Fruit fly (Drosophila melanogaster) whole organism, embryonic: ENCODE results near the gene Jhbp14.

Source experiments
- Ada2b ChIP-seq: fragments of 200-800 bp; sonication (Bioruptor generic); IDR thresholded peaks from 2 replicates; pipeline ENCODE4 v1.3.6; 2022; ENCODE audit warnings: missing biosample characterization, missing genetic modification characterization
- CG10267 ChIP-seq: fragments of 200-800 bp; sonication (Bioruptor generic); optimal IDR thresholded peaks from 2 replicates; lab custom pipeline; 2018; ENCODE audit warnings: missing biosample characterization, mild to moderate bottlenecking, missing genetic modification characterization, moderate library complexity
- CG10431 ChIP-seq: fragments of 200-800 bp; sonication (Bioruptor generic); optimal IDR thresholded peaks from 3 replicates; lab custom pipeline; 2018; ENCODE audit warnings: missing biosample characterization, mild to moderate bottlenecking, missing genetic modification characterization
- CG11696 ChIP-seq: fragments of 200-800 bp; sonication (Bioruptor generic); IDR thresholded peaks from 2 replicates; pipeline ENCODE4 v1.3.6; 2022; ENCODE audit warnings: missing biosample characterization, missing genetic modification characterization
- CG15479 ChIP-seq: fragments of 200-800 bp; sonication (Bioruptor generic); optimal IDR thresholded peaks from 3 replicates; lab custom pipeline; 2019; ENCODE audit warnings: missing biosample characterization, mild to moderate bottlenecking, missing genetic modification characterization, moderate library complexity
- CG15696 ChIP-seq: fragments of 200-800 bp; sonication (Bioruptor generic); optimal IDR thresholded peaks from 2 replicates; lab custom pipeline; 2019; ENCODE audit warnings: missing biosample characterization, mild to moderate bottlenecking, missing genetic modification characterization, moderate library complexity
- CG1832 ChIP-seq: fragments of 200-800 bp; sonication (Bioruptor generic); optimal IDR thresholded peaks from 2 replicates; lab custom pipeline; 2017; ENCODE audit warnings: missing biosample characterization, mild to moderate bottlenecking, missing genetic modification characterization, inconsistent platforms
- CG2120 ChIP-seq: fragments of 200-800 bp; sonication (Bioruptor generic); optimal IDR thresholded peaks from 3 replicates; lab custom pipeline; 2016; ENCODE audit warnings: missing biosample characterization, missing genetic modification characterization
- CG7556 ChIP-seq: fragments of 200-800 bp; sonication (Bioruptor generic); optimal IDR thresholded peaks from 2 replicates; lab custom pipeline; 2017; ENCODE audit warnings: missing biosample characterization, mild to moderate bottlenecking, missing genetic modification characterization
- CG9932 ChIP-seq: fragments of 200-800 bp; sonication (Bioruptor generic); IDR thresholded peaks from 2 replicates; pipeline ENCODE4 v1.3.6; 2022; ENCODE audit warnings: missing biosample characterization, missing genetic modification characterization
- Chrac-16 ChIP-seq: fragments of 200-800 bp; sonication (Bioruptor generic); optimal IDR thresholded peaks from 3 replicates; lab custom pipeline; 2016; ENCODE audit warnings: missing biosample characterization, missing genetic modification characterization
- D ChIP-seq, 2 experiments: fragments of 200-800 bp in 1 of 2; fragments of >200 bp in 1 of 2; sonication (Bioruptor generic) in 1 of 2; optimal IDR thresholded peaks; 2 replicates in 1 of 2; 3 replicates in 1 of 2; lab custom pipeline; 2017; ENCODE audit warnings: mild to moderate bottlenecking in 1 of 2, missing biosample characterization in 1 of 2, missing genetic modification characterization in 1 of 2, missing genetic modification reagents in 1 of 2
- Ets65A ChIP-seq: fragments of 200-800 bp; sonication (Bioruptor generic); peaks from one replicate; lab custom pipeline; 2016; ENCODE audit warnings: missing biosample characterization, missing genetic modification characterization
- HLHmδ ChIP-seq: fragments of 200-800 bp; sonication (Bioruptor generic); optimal IDR thresholded peaks from 2 replicates; lab custom pipeline; 2018; ENCODE audit warnings: missing biosample characterization, mild to moderate bottlenecking, missing genetic modification characterization, moderate library complexity
- Kr ChIP-seq: fragments of 200-800 bp; sonication (Bioruptor generic); optimal IDR thresholded peaks from 2 replicates; lab custom pipeline; 2017; ENCODE audit warnings: missing biosample characterization, mild to moderate bottlenecking, missing genetic modification characterization
- Meics ChIP-seq: fragments of 200-800 bp; sonication (Bioruptor generic); optimal IDR thresholded peaks from 2 replicates; lab custom pipeline; 2017; ENCODE audit warnings: missing biosample characterization, mild to moderate bottlenecking, missing genetic modification characterization
- Nf-YB ChIP-seq: fragments of 200-800 bp; sonication (Bioruptor generic); optimal IDR thresholded peaks from 3 replicates; lab custom pipeline; 2019; ENCODE audit warnings: missing biosample characterization, mild to moderate bottlenecking, missing genetic modification characterization, moderate library complexity
- Rx ChIP-seq: fragments of 200-800 bp; sonication (Bioruptor generic); IDR thresholded peaks from 2 replicates; pipeline ENCODE4 v1.3.6; 2022; ENCODE audit warnings: missing biosample characterization, missing genetic modification characterization
- Ssrp ChIP-seq: fragments of 200-800 bp; sonication (Bioruptor generic); optimal IDR thresholded peaks from 2 replicates; lab custom pipeline; 2018; ENCODE audit warnings: missing biosample characterization, mild to moderate bottlenecking, missing genetic modification characterization, moderate library complexity
- Stat92E ChIP-seq, 3 experiments: fragments of >200 bp in 2 of 3; fragments of 200-800 bp in 1 of 3; sonication (Bioruptor generic) in 1 of 3; optimal IDR thresholded peaks; 2 replicates each; lab custom pipeline; 2017 to 2019; ENCODE audit warnings: missing biosample characterization in 3 of 3, missing genetic modification characterization in 3 of 3, mild to moderate bottlenecking in 1 of 3, moderate library complexity in 1 of 3
- Trl ChIP-seq, 3 experiments: fragments of >200 bp in 2 of 3; fragments of 200-800 bp in 1 of 3; sonication (Bioruptor generic) in 1 of 3; optimal IDR thresholded peaks; 2 replicates in 1 of 3; 3 replicates in 2 of 3; lab custom pipeline; 2016 to 2017; ENCODE audit warnings: missing biosample characterization in 1 of 3, missing genetic modification characterization in 1 of 3
- YL-1 ChIP-seq: fragments of 200-800 bp; sonication (Bioruptor generic); optimal IDR thresholded peaks from 3 replicates; lab custom pipeline; 2017; ENCODE audit warnings: missing biosample characterization, mild to moderate bottlenecking, missing genetic modification characterization
- cad ChIP-seq: fragments of >200 bp; optimal IDR thresholded peaks from 2 replicates; lab custom pipeline; 2017; ENCODE audit warnings: missing biosample characterization, missing genetic modification characterization
- chinmo ChIP-seq: fragments of 200-800 bp; sonication (Bioruptor generic); IDR thresholded peaks from 4 replicates; pipeline ENCODE4 v1.3.6; 2022; ENCODE audit warnings: missing biosample characterization, missing genetic modification characterization; ENCODE audit not compliant: partially characterized antibody
- cwo ChIP-seq: fragments of 200-800 bp; sonication (Bioruptor generic); optimal IDR thresholded peaks from 3 replicates; lab custom pipeline; 2017; ENCODE audit warnings: missing biosample characterization, missing genetic modification characterization, mild to moderate bottlenecking, moderate library complexity, missing genetic modification reagents
- grn ChIP-seq: fragments of 200-800 bp; sonication (Bioruptor generic); optimal IDR thresholded peaks from 3 replicates; lab custom pipeline; 2017; ENCODE audit warnings: missing biosample characterization, missing genetic modification characterization
- gro ChIP-seq: fragments of 200-800 bp; sonication (Bioruptor generic); optimal IDR thresholded peaks from 2 replicates; lab custom pipeline; 2016; ENCODE audit warnings: missing biosample characterization, missing genetic modification characterization
- gsb-n ChIP-seq: fragments of 200-800 bp; sonication (Bioruptor generic); optimal IDR thresholded peaks from 3 replicates; lab custom pipeline; 2018; ENCODE audit warnings: missing biosample characterization, mild to moderate bottlenecking, missing genetic modification characterization
- gt ChIP-seq: fragments of 200-800 bp; sonication (Bioruptor generic); IDR thresholded peaks from 2 replicates; pipeline ENCODE4 v1.3.6; 2022; ENCODE audit warnings: missing biosample characterization, missing genetic modification characterization
- hkb ChIP-seq, 2 experiments: fragments of 200-800 bp in 1 of 2; fragments of >200 bp in 1 of 2; sonication (Bioruptor generic) in 1 of 2; IDR thresholded peaks in 1 of 2; optimal IDR thresholded peaks in 1 of 2; 2 replicates each; pipeline versions ENCODE4 v1.3.6 to Lab custom; 2017 to 2022; ENCODE audit warnings: missing biosample characterization in 1 of 2, missing genetic modification characterization in 1 of 2
- kay ChIP-seq: fragments of 200-800 bp; sonication (Bioruptor generic); optimal IDR thresholded peaks from 2 replicates; lab custom pipeline; 2016; ENCODE audit warnings: missing biosample characterization, missing genetic modification characterization
- ken ChIP-seq: fragments of 200-800 bp; sonication (Bioruptor generic); IDR thresholded peaks from 3 replicates; pipeline ENCODE4 v1.3.6; 2022; ENCODE audit warnings: missing biosample characterization, missing genetic modification characterization
- kni ChIP-seq: fragments of 200-800 bp; sonication (Bioruptor generic); optimal IDR thresholded peaks from 3 replicates; lab custom pipeline; 2017; ENCODE audit warnings: mild to moderate bottlenecking, missing biosample characterization, missing genetic modification reagents, missing genetic modification characterization
- pan ChIP-seq, 4 experiments: fragments of >200 bp in 3 of 4; fragments of 200-800 bp in 1 of 4; sonication (Bioruptor generic) in 1 of 4; optimal IDR thresholded peaks in 3 of 4; IDR thresholded peaks in 1 of 4; 2 replicates each; pipeline versions ENCODE4 v1.3.6 to Lab custom; 2017 to 2022; ENCODE audit warnings: missing biosample characterization in 2 of 4, missing genetic modification characterization in 2 of 4, mixed read lengths in 1 of 4
- peb ChIP-seq: fragments of 200-800 bp; sonication (Bioruptor generic); IDR thresholded peaks from 2 replicates; pipeline ENCODE4 v1.3.6; 2022; ENCODE audit warnings: missing biosample characterization, missing genetic modification characterization
- ranshi ChIP-seq: fragments of 200-800 bp; sonication (Bioruptor generic); IDR thresholded peaks from 2 replicates; pipeline ENCODE4 v1.3.6; 2022; ENCODE audit warnings: missing biosample characterization, missing genetic modification characterization
- tap ChIP-seq: fragments of 200-800 bp; optimal IDR thresholded peaks from 3 replicates; lab custom pipeline; 2019; ENCODE audit warnings: missing biosample characterization, mild to moderate bottlenecking, missing genetic modification characterization, moderate library complexity
- tll ChIP-seq, 2 experiments: fragments of 200-800 bp in 1 of 2; fragments of >200 bp in 1 of 2; sonication (Bioruptor generic) in 1 of 2; optimal IDR thresholded peaks; 2 replicates each; lab custom pipeline; 2017 to 2019; ENCODE audit warnings: missing biosample characterization in 2 of 2, missing genetic modification characterization in 2 of 2, mild to moderate bottlenecking in 1 of 2, moderate library complexity in 1 of 2
- twi ChIP-seq: fragments of 200-800 bp; optimal IDR thresholded peaks from 2 replicates; lab custom pipeline; 2019; ENCODE audit warnings: missing biosample characterization, mild to moderate bottlenecking, missing genetic modification characterization, moderate library complexity
- zen ChIP-seq: fragments of 200-800 bp; sonication (Bioruptor generic); optimal IDR thresholded peaks from 3 replicates; lab custom pipeline; 2018; ENCODE audit warnings: missing biosample characterization, mild to moderate bottlenecking, missing genetic modification characterization, moderate library complexity

Gene Jhbp14

DNA sequence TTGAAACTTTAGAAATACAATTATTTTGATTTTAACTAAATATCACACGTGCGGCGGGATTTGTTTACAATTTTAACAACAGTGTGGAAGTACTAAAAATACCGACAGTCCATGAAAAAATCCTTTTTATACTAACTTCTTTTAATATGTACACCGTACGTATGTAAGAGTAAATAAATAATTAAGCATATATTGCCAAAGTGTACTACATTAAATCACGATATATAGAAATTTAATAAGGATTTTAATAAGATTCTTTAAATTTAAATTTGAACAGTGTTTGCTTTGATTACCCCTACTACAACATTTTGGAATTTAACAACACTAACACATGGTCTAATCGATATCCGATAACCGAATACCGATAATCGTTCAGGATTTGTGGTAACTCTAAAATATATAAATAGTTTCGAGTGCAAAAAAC lies 14.1 kb upstream of the Jhbp14 start, which contains the start of the genes Ski6 and CG16812 (continued):
- TF ChIP-seq CG9932 (GFP tag; lab: Robert Waterston, UW) (peak; percentile 78), Nf-YB (GFP tag; lab: Kevin White, UChicago) (peak; percentile 47), tap (tag; lab: Kevin White, UChicago) (no peak), CG11696 (GFP tag; lab: Robert Waterston, UW) (0 out of 2 replicates have a peak, but pooled peaks have one; percentile 36), Meics (GFP tag; lab: Kevin White, UChicago) (peak; percentile 48), kay (GFP tag; lab: Kevin White, UChicago) (peak; percentile 52), ken (GFP tag; lab: Robert Waterston, UW) (peak; percentile 50; the same call in 1 of the 3 replicates), YL-1 (peak; percentile 66), Rx (GFP tag; lab: Robert Waterston, UW) (0 out of 2 replicates have a peak, but pooled peaks have one; percentile 41), Trl (optimal IDR thresholded peaks at IDR 0.05; lab: Kevin White, UChicago) (no peak), Trl (GFP tag; optimal IDR thresholded peaks at IDR 0.05; lab: Kevin White, UChicago) (peak; percentile 10), CG2120 (GFP tag; lab: Kevin White, UChicago) (peak; percentile 76), CG15696 (tag; lab: Kevin White, UChicago) (peak; percentile 73), Ada2b (GFP tag; lab: Robert Waterston, UW) (peak; percentile 47), gsb-n (tag; lab: Kevin White, UChicago) (peak; percentile 68), ranshi (peak; percentile 64), Ssrp (tag; lab: Kevin White, UChicago) (peak; percentile 56), peb (0 out of 2 replicates have a peak, but pooled peaks have one; percentile 12), hkb (optimal IDR thresholded peaks at IDR 0.05; lab: Kevin White, UChicago) (no peak), hkb (GFP tag; IDR thresholded peaks at IDR 0.05; lab: Robert Waterston, UW) (peak; percentile 69), CG1832 (no peak), CG10267 (tag; lab: Kevin White, UChicago) (peak; percentile 97), HLHmδ (GFP tag; lab: Kevin White, UChicago) (no peak), CG7556 (GFP tag; lab: Kevin White, UChicago) (peak; percentile 65)

DNA sequence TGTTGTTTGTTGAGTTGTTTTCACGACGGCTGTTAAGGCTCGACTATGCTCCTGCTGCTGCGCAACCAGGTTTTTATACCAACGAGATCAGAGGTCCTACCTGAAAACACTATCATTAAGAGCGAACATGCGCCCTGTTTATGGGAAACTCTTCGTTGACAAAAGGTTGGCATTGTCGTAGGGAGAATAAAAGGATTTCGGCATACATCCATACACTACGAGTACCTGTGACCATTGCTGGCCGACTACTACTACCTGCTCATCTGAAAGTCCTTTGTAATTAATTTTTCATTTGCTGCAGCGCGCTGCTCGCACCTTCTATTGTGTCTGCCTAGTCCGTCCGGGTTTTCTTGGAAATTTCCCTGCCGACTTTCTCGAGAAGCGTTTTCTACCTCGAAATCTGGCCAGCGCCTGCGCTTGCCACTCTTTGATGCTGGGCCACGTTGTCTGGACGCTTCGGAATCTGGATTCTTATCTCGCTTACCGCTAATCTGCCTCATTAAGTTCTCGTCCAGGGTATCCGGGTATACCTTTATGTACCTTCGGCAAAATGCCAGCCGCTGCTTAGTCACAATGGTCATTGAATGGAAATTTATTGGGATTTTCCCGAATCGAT lies 11.0 kb upstream of the Jhbp14 start, which contains the start of gene CG15480:
CG15480 (minus strand) TSS at position 51 of the 616 bp plus-strand sequence.
- TF ChIP-seq kni (GFP tag; lab: Kevin White, UChicago) = peak; percentile 49
- TF ChIP-seq tll (GFP tag; optimal IDR thresholded peaks at IDR 0.05; lab: Kevin White, UChicago) = peak in 1 of 2 experiments; percentile 96
- peak; percentile 78 for TF ChIP-seq cad (GFP tag; lab: Kevin White, UChicago)
- TF ChIP-seq CG15479 = peak; percentile 97
- TF ChIP-seq pan (optimal IDR thresholded peaks at IDR 0.05; lab: Kevin White, UChicago) = no peak
- TF ChIP-seq pan (GFP tag; optimal IDR thresholded peaks at IDR 0.05 in 1 of 2, IDR thresholded peaks at IDR 0.05 in 1 of 2) = no peak
- TF ChIP-seq grn = peak; percentile 67
- no peak for TF ChIP-seq Chrac-16 (GFP tag; lab: Kevin White, UChicago)
- peak in 1 of 3 experiments; percentile 91 for TF ChIP-seq Stat92E (GFP tag; optimal IDR thresholded peaks at IDR 0.05; lab: Kevin White, UChicago)
- peak; percentile 99 for TF ChIP-seq D (optimal IDR thresholded peaks at IDR 0.05; lab: Kevin White, UChicago)
- no peak for TF ChIP-seq D (GFP tag; optimal IDR thresholded peaks at IDR 0.05; lab: Kevin White, UChicago)
- peak; percentile 48 for TF ChIP-seq Ets65A
- TF ChIP-seq twi = peak; percentile 62
- TF ChIP-seq zen (tag; lab: Kevin White, UChicago) = peak; percentile 99
- TF ChIP-seq cwo (GFP tag; lab: Kevin White, UChicago) = no peak
- peak; percentile 90 for TF ChIP-seq Kr (GFP tag; lab: Kevin White, UChicago)
- 0 out of 4 replicates have a peak, but pooled peaks have one; percentile 5 for TF ChIP-seq chinmo (GFP tag; lab: Robert Waterston, UW)
- TF ChIP-seq gro (GFP tag; lab: Kevin White, UChicago) = no peak
- TF ChIP-seq gt (GFP tag; lab: Robert Waterston, UW) = 0 out of 2 replicates have a peak, but pooled peaks have one; percentile 18
- TF ChIP-seq CG10431 (GFP tag; lab: Kevin White, UChicago) = no peak
